Fruit fly (Drosophila melanogaster): ENCODE measurements around the gene CG8671.

DNA sequence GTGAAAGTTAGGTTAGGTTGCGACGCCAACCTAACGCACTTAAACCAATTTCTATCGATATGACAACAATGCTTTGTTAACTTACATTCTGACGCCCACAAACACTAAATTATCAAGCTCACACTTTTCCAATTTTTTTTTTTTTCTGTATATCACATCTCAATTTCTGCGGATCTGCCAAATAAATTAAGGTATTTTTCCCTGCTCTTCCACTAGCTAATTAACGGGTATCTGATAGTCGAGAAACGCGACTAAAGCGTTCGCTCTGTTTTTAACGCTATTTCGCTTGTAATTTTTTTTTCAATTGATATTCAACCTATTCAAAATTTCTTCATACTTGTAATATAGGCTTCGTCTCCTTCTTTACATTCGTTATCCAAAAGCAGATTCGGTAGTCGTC is 3.5 kb downstream of the CG8671 start:
- TF ChIP-seq Ets98B (GFP tag; IDR thresholded peaks at IDR 0.05) (no peak), CG12605 (GFP tag; IDR thresholded peaks at IDR 0.05) (no peak), gl (tag; optimal IDR thresholded peaks at IDR 0.05) (no peak), CG10348 (GFP tag; IDR thresholded peaks at IDR 0.05) (no peak), CG32121 (GFP tag; IDR thresholded peaks at IDR 0.05) (no peak), CG13204 (GFP tag; optimal IDR thresholded peaks at IDR 0.05) (no peak), CG17806 (tag; optimal IDR thresholded peaks at IDR 0.05) (no peak), CG34367 (tag; optimal IDR thresholded peaks at IDR 0.05) (no peak), EcR (GFP tag; optimal IDR thresholded peaks at IDR 0.05) (no peak), CG14655 (GFP tag; optimal IDR thresholded peaks at IDR 0.05) (no peak), CG9948 (tag; optimal IDR thresholded peaks at IDR 0.05) (no peak)
